Worm (Caenorhabditis elegans): ENCODE results near the gene ZK688.12.

Gene ZK688.12

ce11 chrIII:7865238-7865761, 48.1 kb downstream of the ZK688.12 start, which contains the start of gene slc-17.3:
Gene slc-17.3, minus strand, starts transcription at chrIII:7865288.
- TF ChIP-seq elt-2 (tag; optimal IDR thresholded peaks at IDR 0.05), result peak; percentile 57
- TF ChIP-seq pqm-1 (tag; optimal IDR thresholded peaks at IDR 0.05), result peak; percentile 37
- no peak for TF ChIP-seq nhr-237 (tag; optimal IDR thresholded peaks at IDR 0.05)

Data from whole organism, L3 larva.